Fruit fly (Drosophila melanogaster) whole organism: Measurements from ENCODE around the gene CG1024.
A peak's percentile ranks its signal among the peaks of the same experiment; 100 is the strongest.

Experiments used
- EcR ChIP-seq, 2 experiments: fragments of >200 bp; optimal IDR thresholded peaks; 2 replicates each; lab custom pipeline; 2017; ENCODE audit warnings: missing biosample characterization in 2 of 2, missing genetic modification characterization in 2 of 2, missing genetic modification reagents in 2 of 2
- pan ChIP-seq: fragments of >200 bp; optimal IDR thresholded peaks from 2 replicates; lab custom pipeline; 2017

dm6 chr3R:6423984-6424602, 44.0 kb upstream of the CG1024 start:
- TF ChIP-seq EcR (GFP tag; optimal IDR thresholded peaks at IDR 0.05; lab: Kevin White, UChicago) (peak; percentile 36 to 95), pan (lab: Kevin White, UChicago) (no peak)
